Worm (Caenorhabditis elegans) whole organism, midembryonic: Measurements from ENCODE around the gene hgap-2.

Experiments used
- T22C8.4 ChIP-seq: fragments of 200-800 bp; sonication (Bioruptor generic); IDR thresholded peaks from 2 replicates; pipeline ENCODE4 v1.3.6; 2022; ENCODE audit warnings: missing genetic modification characterization, missing compliant biosample characterization
- flt-1 ChIP-seq: fragments of 200-800 bp; sonication (Bioruptor generic); IDR thresholded peaks from 2 replicates; pipeline ENCODE4 v1.3.6; 2022; ENCODE audit warnings: missing genetic modification characterization, missing compliant biosample characterization
- med-1 ChIP-seq: sonication (generic microtip); optimal IDR thresholded peaks from 2 replicates; lab custom pipeline; 2017; ENCODE audit warnings: missing genetic modification characterization, mild to moderate bottlenecking, missing compliant biosample characterization, antibody characterized with exemption, missing genetic modification reagents; ENCODE audit not compliant: insufficient read depth
- ref-1 ChIP-seq: fragments of 200-800 bp; sonication (Bioruptor generic); conservative IDR thresholded peaks from 2 replicates; pipeline ENCODE4 v1.3.6; 2022; ENCODE audit warnings: missing genetic modification reagents, missing genetic modification characterization, missing compliant biosample characterization
- ztf-29 ChIP-seq: fragments of 200-800 bp; sonication (Bioruptor generic); IDR thresholded peaks from 2 replicates; pipeline ENCODE4 v1.3.6; 2022; ENCODE audit warnings: missing genetic modification reagents, missing genetic modification characterization, missing compliant biosample characterization

DNA sequence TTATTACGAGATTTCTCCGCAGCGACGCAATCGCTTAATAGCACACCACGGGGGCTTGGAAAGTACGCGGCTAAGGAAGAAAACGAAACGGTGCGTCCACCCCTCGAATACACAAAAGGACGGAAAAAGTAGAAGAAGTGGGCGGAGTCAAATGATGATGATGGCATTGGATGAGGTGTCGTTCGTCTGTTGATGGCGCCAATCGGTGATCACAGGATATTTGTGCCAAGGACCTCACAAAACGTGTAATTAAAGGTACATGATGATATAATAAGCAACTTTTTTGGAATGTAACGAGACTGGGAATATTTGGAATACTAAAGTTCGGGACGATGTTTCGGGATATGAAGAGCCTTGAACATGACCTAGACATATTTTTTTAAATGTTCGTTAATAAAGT is 50.3 kb downstream of the hgap-2 start, which contains the start of gene cutl-12:
- TF ChIP-seq T22C8.4 (GFP tag; lab: Robert Waterston, UW) (no peak), med-1 (GFP tag; lab: Kevin White, UChicago) (no peak), ztf-29 (no peak), flt-1 (GFP tag; lab: Robert Waterston, UW) (no peak), ref-1 (GFP tag; lab: Robert Waterston, UW) (no peak)
